Fruit fly (Drosophila melanogaster) whole organism, embryonic: Measurements from ENCODE around the gene CG3184.

Experiments used
- Ada2b ChIP-seq: fragments of 200-800 bp; sonication (Bioruptor generic); IDR thresholded peaks from 2 replicates; pipeline ENCODE4 v1.3.6; 2022; ENCODE audit warnings: missing biosample characterization, missing genetic modification characterization
- Antp ChIP-seq: fragments of 200-800 bp; sonication (Bioruptor generic); optimal IDR thresholded peaks from 3 replicates; lab custom pipeline; 2016; ENCODE audit warnings: missing biosample characterization, missing genetic modification characterization
- Atf-2 ChIP-seq: fragments of 200-800 bp; sonication (Bioruptor generic); optimal IDR thresholded peaks from 2 replicates; lab custom pipeline; 2016; ENCODE audit warnings: missing biosample characterization, missing genetic modification characterization
- CG1024 ChIP-seq: fragments of 200-800 bp; sonication (Bioruptor generic); IDR thresholded peaks from 2 replicates; pipeline ENCODE4 v1.3.6; 2022; ENCODE audit warnings: missing biosample characterization, missing genetic modification characterization
- CG10979 ChIP-seq: fragments of 200-800 bp; sonication (Bioruptor generic); optimal IDR thresholded peaks from 2 replicates; lab custom pipeline; 2018; ENCODE audit warnings: missing biosample characterization, mild to moderate bottlenecking, missing genetic modification characterization, moderate library complexity
- CG12155 ChIP-seq: fragments of 200-800 bp; sonication (Bioruptor generic); optimal IDR thresholded peaks from 3 replicates; lab custom pipeline; 2016; ENCODE audit warnings: missing biosample characterization, missing genetic modification characterization
- CG14710 ChIP-seq: fragments of 200-800 bp; sonication (Bioruptor generic); optimal IDR thresholded peaks from 3 replicates; lab custom pipeline; 2019; ENCODE audit warnings: missing biosample characterization, mild to moderate bottlenecking, missing genetic modification characterization, moderate library complexity
- CG15696 ChIP-seq: fragments of 200-800 bp; sonication (Bioruptor generic); optimal IDR thresholded peaks from 2 replicates; lab custom pipeline; 2019; ENCODE audit warnings: missing biosample characterization, mild to moderate bottlenecking, missing genetic modification characterization, moderate library complexity
- CG17328 ChIP-seq: fragments of 200-800 bp; sonication (Bioruptor generic); IDR thresholded peaks from 2 replicates; pipeline ENCODE4 v1.3.6; 2022; ENCODE audit warnings: missing biosample characterization, missing genetic modification characterization
- CG2129 ChIP-seq: fragments of 200-800 bp; sonication (Bioruptor generic); IDR thresholded peaks from 2 replicates; pipeline ENCODE4 v1.3.6; 2022; ENCODE audit warnings: missing biosample characterization, missing genetic modification characterization; ENCODE audit not compliant: partially characterized antibody
- CG2889 ChIP-seq: fragments of 200-800 bp; sonication (Bioruptor generic); IDR thresholded peaks from 3 replicates; pipeline ENCODE4 v1.3.6; 2022; ENCODE audit warnings: missing biosample characterization, missing genetic modification characterization
- CG31224 ChIP-seq: fragments of 200-800 bp; sonication (Bioruptor generic); IDR thresholded peaks from 2 replicates; pipeline ENCODE4 v1.3.6; 2022; ENCODE audit warnings: missing biosample characterization, missing genetic modification characterization
- CG32767 ChIP-seq: fragments of 200-800 bp; sonication (Bioruptor generic); IDR thresholded peaks from 2 replicates; pipeline ENCODE4 v1.3.6; 2022; ENCODE audit warnings: missing biosample characterization, missing genetic modification characterization
- CG34224 ChIP-seq: fragments of 200-800 bp; sonication (Bioruptor generic); IDR thresholded peaks from 3 replicates; pipeline ENCODE4 v1.3.6; 2022; ENCODE audit warnings: missing biosample characterization, missing genetic modification characterization; ENCODE audit not compliant: partially characterized antibody
- CG34422 ChIP-seq: fragments of 200-800 bp; sonication (Bioruptor generic); IDR thresholded peaks from 3 replicates; pipeline ENCODE4 v1.3.6; 2022; ENCODE audit warnings: missing biosample characterization, missing genetic modification characterization
- CG3995 ChIP-seq: fragments of 200-800 bp; sonication (Bioruptor generic); optimal IDR thresholded peaks from 3 replicates; lab custom pipeline; 2016; ENCODE audit warnings: missing biosample characterization, missing genetic modification characterization
- CG4328 ChIP-seq: fragments of 200-800 bp; sonication (Bioruptor generic); optimal IDR thresholded peaks from 3 replicates; lab custom pipeline; 2017; ENCODE audit warnings: missing biosample characterization, missing genetic modification reagents, missing genetic modification characterization
- CG6254 ChIP-seq: fragments of 200-800 bp; sonication (Bioruptor generic); optimal IDR thresholded peaks from 3 replicates; lab custom pipeline; 2017; ENCODE audit warnings: mild to moderate bottlenecking, missing biosample characterization, missing genetic modification reagents, missing genetic modification characterization
- CG6683 ChIP-seq: fragments of 200-800 bp; sonication (Bioruptor generic); optimal IDR thresholded peaks from 2 replicates; lab custom pipeline; 2017; ENCODE audit warnings: missing biosample characterization, mild to moderate bottlenecking, missing genetic modification characterization, missing genetic modification reagents
- CG6813 ChIP-seq: fragments of 200-800 bp; sonication (Bioruptor generic); optimal IDR thresholded peaks from 2 replicates; lab custom pipeline; 2017; ENCODE audit warnings: missing biosample characterization, missing genetic modification characterization, mild to moderate bottlenecking, moderate library complexity, missing genetic modification reagents
- CG7372 ChIP-seq: fragments of 200-800 bp; sonication (Bioruptor generic); IDR thresholded peaks from 2 replicates; pipeline ENCODE4 v1.3.6; 2022; ENCODE audit warnings: missing biosample characterization, missing genetic modification characterization
- CG7556 ChIP-seq: fragments of 200-800 bp; sonication (Bioruptor generic); optimal IDR thresholded peaks from 2 replicates; lab custom pipeline; 2017; ENCODE audit warnings: missing biosample characterization, mild to moderate bottlenecking, missing genetic modification characterization
- CG7928 ChIP-seq: fragments of 200-800 bp; sonication (Bioruptor generic); optimal IDR thresholded peaks from 2 replicates; lab custom pipeline; 2017; ENCODE audit warnings: missing biosample characterization, mild to moderate bottlenecking, missing genetic modification characterization
- Dad ChIP-seq: fragments of 200-800 bp; sonication (Bioruptor generic); optimal IDR thresholded peaks from 3 replicates; lab custom pipeline; 2016; ENCODE audit warnings: missing biosample characterization, missing genetic modification characterization
- ERR ChIP-seq: fragments of 200-800 bp; sonication (Bioruptor generic); optimal IDR thresholded peaks from 2 replicates; lab custom pipeline; 2016; ENCODE audit warnings: missing biosample characterization, missing genetic modification characterization
- Ets65A ChIP-seq: fragments of 200-800 bp; sonication (Bioruptor generic); peaks from one replicate; lab custom pipeline; 2016; ENCODE audit warnings: missing biosample characterization, missing genetic modification characterization
- Fer2 ChIP-seq: fragments of 200-800 bp; sonication (Bioruptor generic); optimal IDR thresholded peaks from 2 replicates; lab custom pipeline; 2018; ENCODE audit warnings: missing biosample characterization, mild to moderate bottlenecking, missing genetic modification characterization, moderate library complexity
- HmgZ ChIP-seq: fragments of 200-800 bp; sonication (Bioruptor generic); optimal IDR thresholded peaks from 2 replicates; lab custom pipeline; 2018; ENCODE audit warnings: missing biosample characterization, mild to moderate bottlenecking, missing genetic modification characterization
- Kr ChIP-seq: fragments of 200-800 bp; sonication (Bioruptor generic); optimal IDR thresholded peaks from 2 replicates; lab custom pipeline; 2017; ENCODE audit warnings: missing biosample characterization, mild to moderate bottlenecking, missing genetic modification characterization
- Lim3 ChIP-seq: fragments of 200-800 bp; sonication (Bioruptor generic); IDR thresholded peaks from 2 replicates; pipeline ENCODE4 v1.3.6; 2022; ENCODE audit warnings: missing biosample characterization, missing genetic modification characterization
- MESR4 ChIP-seq: fragments of 200-800 bp; sonication (Bioruptor generic); optimal IDR thresholded peaks from 2 replicates; lab custom pipeline; 2018; ENCODE audit warnings: missing biosample characterization, mild to moderate bottlenecking, missing genetic modification characterization, moderate library complexity
- Mrtf ChIP-seq: fragments of 200-800 bp; sonication (Bioruptor generic); IDR thresholded peaks from 3 replicates; pipeline ENCODE4 v1.3.6; 2022; ENCODE audit warnings: missing biosample characterization, missing genetic modification characterization
- NC2β ChIP-seq: fragments of 200-800 bp; sonication (Bioruptor generic); optimal IDR thresholded peaks from 2 replicates; lab custom pipeline; 2016; ENCODE audit warnings: missing biosample characterization, missing genetic modification characterization
- Neu2 ChIP-seq: fragments of 200-800 bp; sonication (Bioruptor generic); optimal IDR thresholded peaks from 3 replicates; lab custom pipeline; 2016; ENCODE audit warnings: missing biosample characterization, missing genetic modification characterization, borderline replicate concordance
- NfI ChIP-seq: fragments of 200-800 bp; sonication (Bioruptor generic); optimal IDR thresholded peaks from 3 replicates; lab custom pipeline; 2018; ENCODE audit warnings: missing biosample characterization, mild to moderate bottlenecking, missing genetic modification characterization, moderate library complexity
- Optix ChIP-seq: fragments of 200-800 bp; sonication (Bioruptor generic); IDR thresholded peaks from 3 replicates; pipeline ENCODE4 v1.3.6; 2022; ENCODE audit warnings: missing biosample characterization, missing genetic modification characterization
- Scr ChIP-seq: fragments of 200-800 bp; sonication (Bioruptor generic); IDR thresholded peaks from 2 replicates; pipeline ENCODE4 v1.3.6; 2022; ENCODE audit warnings: missing biosample characterization, missing genetic modification characterization; ENCODE audit not compliant: partially characterized antibody
- Sry-δ ChIP-seq: fragments of 200-800 bp; sonication (Bioruptor generic); optimal IDR thresholded peaks from 2 replicates; lab custom pipeline; 2016; ENCODE audit warnings: missing biosample characterization, missing genetic modification characterization
- corto ChIP-seq: fragments of 200-800 bp; sonication (Bioruptor generic); optimal IDR thresholded peaks from 2 replicates; lab custom pipeline; 2016; ENCODE audit warnings: missing biosample characterization, mild to moderate bottlenecking, missing genetic modification characterization, moderate library complexity
- da ChIP-seq: fragments of 200-800 bp; sonication (Bioruptor generic); optimal IDR thresholded peaks from 2 replicates; lab custom pipeline; 2016; ENCODE audit warnings: missing biosample characterization, missing genetic modification characterization
- eyg ChIP-seq: fragments of 200-800 bp; sonication (Bioruptor generic); optimal IDR thresholded peaks from 3 replicates; lab custom pipeline; 2016; ENCODE audit warnings: missing biosample characterization, missing genetic modification characterization
- lab ChIP-seq: fragments of 200-800 bp; sonication (Bioruptor generic); optimal IDR thresholded peaks from 3 replicates; lab custom pipeline; 2017; ENCODE audit warnings: missing biosample characterization, missing genetic modification characterization, mild to moderate bottlenecking, moderate library complexity, missing genetic modification reagents
- maf-S ChIP-seq: fragments of 200-800 bp; sonication (Bioruptor generic); optimal IDR thresholded peaks from 2 replicates; lab custom pipeline; 2016; ENCODE audit warnings: missing biosample characterization, missing genetic modification characterization
- oc ChIP-seq: fragments of 200-800 bp; sonication (Bioruptor generic); optimal IDR thresholded peaks from 2 replicates; lab custom pipeline; 2018; ENCODE audit warnings: missing biosample characterization, mild to moderate bottlenecking, missing genetic modification characterization, moderate library complexity
- org-1 ChIP-seq: fragments of 200-800 bp; sonication (Bioruptor generic); optimal IDR thresholded peaks from 2 replicates; lab custom pipeline; 2017; ENCODE audit warnings: missing biosample characterization, missing genetic modification characterization
- pzg ChIP-seq: fragments of 200-800 bp; sonication (Bioruptor generic); optimal IDR thresholded peaks from 3 replicates; lab custom pipeline; 2018; ENCODE audit warnings: missing biosample characterization, mild to moderate bottlenecking, missing genetic modification characterization, moderate library complexity
- sima ChIP-seq: fragments of 200-800 bp; sonication (Bioruptor generic); optimal IDR thresholded peaks from 2 replicates; lab custom pipeline; 2016; ENCODE audit warnings: missing biosample characterization, missing genetic modification characterization
- tll ChIP-seq, 2 experiments: fragments of 200-800 bp in 1 of 2; fragments of >200 bp in 1 of 2; sonication (Bioruptor generic) in 1 of 2; optimal IDR thresholded peaks; 2 replicates each; lab custom pipeline; 2017 to 2019; ENCODE audit warnings: missing biosample characterization in 2 of 2, missing genetic modification characterization in 2 of 2, mild to moderate bottlenecking in 1 of 2, moderate library complexity in 1 of 2
- usp ChIP-seq: fragments of >200 bp; optimal IDR thresholded peaks from 2 replicates; lab custom pipeline; 2017; ENCODE audit warnings: missing biosample characterization, missing genetic modification characterization
- zfh2 ChIP-seq: fragments of 200-800 bp; sonication (Bioruptor generic); optimal IDR thresholded peaks from 2 replicates; lab custom pipeline; 2016; ENCODE audit warnings: missing biosample characterization, missing genetic modification characterization

Gene CG3184

DNA sequence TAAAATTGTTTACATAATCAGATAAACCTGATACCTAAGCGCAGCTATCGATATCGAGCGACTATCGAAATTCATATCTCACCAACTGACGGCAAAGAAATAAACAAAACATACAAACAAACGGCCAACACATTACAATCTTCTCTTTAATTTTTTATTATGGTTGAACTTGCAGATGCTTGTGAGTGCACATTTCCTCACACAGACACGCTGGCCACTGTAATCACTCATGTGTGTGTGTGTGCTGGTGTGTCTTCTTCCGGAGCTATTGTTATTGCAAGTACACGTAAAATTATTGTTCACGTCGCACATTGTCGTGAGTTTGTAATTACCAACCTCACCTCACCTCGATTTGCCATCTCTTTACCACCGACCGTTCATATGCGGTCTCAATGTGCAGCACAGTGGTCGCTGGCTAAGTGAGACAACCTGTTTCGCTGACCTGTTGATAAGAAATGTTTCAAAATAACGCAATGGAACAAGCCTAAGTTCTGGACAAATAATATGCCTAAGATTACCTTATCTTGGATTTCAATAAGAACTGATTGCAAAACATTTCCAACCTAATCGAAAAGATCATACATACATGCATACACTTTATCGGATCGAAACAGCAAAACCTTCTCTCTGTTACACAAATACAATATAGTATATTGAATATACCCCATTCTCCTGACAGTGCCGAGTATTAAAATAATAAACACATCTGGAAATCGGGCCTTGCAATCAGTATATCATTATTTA, 16.7 kb upstream of the CG3184 start (continued):
- no peak for TF ChIP-seq org-1
- no peak for TF ChIP-seq corto (GFP tag; lab: Kevin White, UChicago)
- no peak for TF ChIP-seq Neu2 (GFP tag; lab: Kevin White, UChicago)
- TF ChIP-seq eyg (GFP tag; lab: Kevin White, UChicago) = no peak
- no peak for TF ChIP-seq Ada2b (GFP tag; lab: Robert Waterston, UW)
- TF ChIP-seq CG6254 (GFP tag; lab: Kevin White, UChicago) = no peak
- TF ChIP-seq CG2129 (GFP tag; lab: Robert Waterston, UW) = no peak
- no peak for TF ChIP-seq CG31224 (GFP tag; lab: Robert Waterston, UW)
- TF ChIP-seq tll (GFP tag; optimal IDR thresholded peaks at IDR 0.05; lab: Kevin White, UChicago) = no peak
- no peak for TF ChIP-seq Fer2 (tag; lab: Kevin White, UChicago)
- no peak for TF ChIP-seq CG32767 (GFP tag; lab: Robert Waterston, UW)
- no peak for TF ChIP-seq CG1024 (GFP tag; lab: Robert Waterston, UW)
- TF ChIP-seq CG3995 (GFP tag; lab: Kevin White, UChicago) = no peak
- TF ChIP-seq MESR4 (GFP tag; lab: Kevin White, UChicago) = no peak
- TF ChIP-seq maf-S (GFP tag; lab: Kevin White, UChicago) = no peak
- TF ChIP-seq CG17328 = no peak
- TF ChIP-seq CG6683 (GFP tag; lab: Kevin White, UChicago) = no peak
- TF ChIP-seq CG7372 = no peak
- TF ChIP-seq CG14710 (tag; lab: Kevin White, UChicago) = no peak
- TF ChIP-seq oc (tag; lab: Kevin White, UChicago) = no peak
- TF ChIP-seq Antp (GFP tag; lab: Kevin White, UChicago) = no peak
- no peak for TF ChIP-seq Ets65A (GFP tag; lab: Kevin White, UChicago)
- no peak for TF ChIP-seq CG10979 (tag; lab: Kevin White, UChicago)
- no peak for TF ChIP-seq Lim3 (GFP tag; lab: Robert Waterston, UW)
- no peak for TF ChIP-seq CG12155 (GFP tag; lab: Kevin White, UChicago)
- TF ChIP-seq HmgZ (tag; lab: Kevin White, UChicago) = no peak
- no peak for TF ChIP-seq Sry-δ (GFP tag; lab: Kevin White, UChicago)
- TF ChIP-seq CG15696 (tag; lab: Kevin White, UChicago) = no peak
- no peak for TF ChIP-seq usp (GFP tag; lab: Kevin White, UChicago)
- no peak for TF ChIP-seq ERR (GFP tag; lab: Kevin White, UChicago)
- no peak for TF ChIP-seq CG34224
- TF ChIP-seq da (GFP tag; lab: Kevin White, UChicago) = no peak
- TF ChIP-seq Dad (GFP tag; lab: Kevin White, UChicago) = no peak
- peak; percentile 1 for TF ChIP-seq CG6813 (GFP tag; lab: Kevin White, UChicago)
- no peak for TF ChIP-seq Mrtf (GFP tag; lab: Robert Waterston, UW)
- no peak for TF ChIP-seq zfh2 (GFP tag; lab: Kevin White, UChicago)
- no peak for TF ChIP-seq CG7556 (GFP tag; lab: Kevin White, UChicago)
- no peak for TF ChIP-seq Atf-2 (GFP tag; lab: Kevin White, UChicago)
- TF ChIP-seq sima (GFP tag; lab: Kevin White, UChicago) = no peak
- TF ChIP-seq NC2β (GFP tag; lab: Kevin White, UChicago) = no peak
- TF ChIP-seq CG7928 (GFP tag; lab: Kevin White, UChicago) = no peak
- no peak for TF ChIP-seq pzg (GFP tag; lab: Kevin White, UChicago)
- TF ChIP-seq lab = no peak
- TF ChIP-seq Scr = no peak
- TF ChIP-seq CG4328 (GFP tag; lab: Kevin White, UChicago) = no peak
- no peak for TF ChIP-seq CG2889 (GFP tag; lab: Robert Waterston, UW)
- TF ChIP-seq Kr (GFP tag; lab: Kevin White, UChicago) = no peak
- TF ChIP-seq NfI (GFP tag; lab: Kevin White, UChicago) = no peak
- TF ChIP-seq CG34422 = 0 out of 3 replicates have a peak, but pooled peaks have one; percentile 13
- TF ChIP-seq Optix (GFP tag; lab: Robert Waterston, UW) = no peak
